Worm (Caenorhabditis elegans) whole organism, L2 larva: Measurements from ENCODE around the gene C15H11.1.

Experiments used
- C34F6.9 ChIP-seq: fragments of 150-350 bp; optimal IDR thresholded peaks from 2 replicates; lab custom pipeline; 2014; ENCODE audit warnings: missing biosample characterization, missing genetic modification characterization
- F13H6.1 ChIP-seq: sonication (generic microtip); optimal IDR thresholded peaks from 2 replicates; lab custom pipeline; 2016; ENCODE audit warnings: missing genetic modification characterization, missing compliant biosample characterization
- Y55F3AM.14 ChIP-seq: fragments of 200-800 bp; sonication (Bioruptor generic); optimal IDR thresholded peaks from 2 replicates; lab custom pipeline; 2018; ENCODE audit warnings: mild to moderate bottlenecking, missing genetic modification characterization, missing compliant biosample characterization
- alr-1 ChIP-seq: fragments of 150-350 bp; optimal IDR thresholded peaks from 2 replicates; lab custom pipeline; 2014; ENCODE audit warnings: missing biosample characterization, missing genetic modification characterization
- aly-2 ChIP-seq: fragments of 150-350 bp; optimal IDR thresholded peaks from 2 replicates; lab custom pipeline; 2014; ENCODE audit warnings: missing biosample characterization, missing genetic modification characterization
- ama-1 ChIP-seq: fragments of 150-350 bp; optimal IDR thresholded peaks from 2 replicates; lab custom pipeline; 2018; ENCODE audit warnings: inconsistent platforms
- blmp-1 ChIP-seq: sonication (generic microtip); optimal IDR thresholded peaks from 2 replicates; lab custom pipeline; 2017; ENCODE audit warnings: missing genetic modification characterization, mild to moderate bottlenecking, missing compliant biosample characterization, antibody characterized with exemption, moderate library complexity; ENCODE audit not compliant: insufficient read depth
- ceh-16 ChIP-seq: fragments of 150-350 bp; optimal IDR thresholded peaks from 2 replicates; lab custom pipeline; 2014; ENCODE audit warnings: missing biosample characterization, missing genetic modification characterization
- ceh-82 ChIP-seq: fragments of 150-350 bp; optimal IDR thresholded peaks from 2 replicates; lab custom pipeline; 2014; ENCODE audit warnings: missing biosample characterization, missing genetic modification characterization
- crh-2 ChIP-seq: sonication (generic microtip); optimal IDR thresholded peaks from 2 replicates; lab custom pipeline; 2017; ENCODE audit warnings: missing biosample characterization, missing genetic modification characterization
- dmd-4 ChIP-seq: sonication (generic microtip); optimal IDR thresholded peaks from 2 replicates; lab custom pipeline; 2017; ENCODE audit warnings: missing biosample characterization, missing genetic modification characterization
- egl-27 ChIP-seq: sonication (generic microtip); optimal IDR thresholded peaks from 3 replicates; lab custom pipeline; 2017; ENCODE audit warnings: missing biosample characterization, missing genetic modification reagents, missing genetic modification characterization
- elt-1 ChIP-seq: fragments of 150-350 bp; optimal IDR thresholded peaks from 2 replicates; lab custom pipeline; 2014; ENCODE audit warnings: missing biosample characterization, missing genetic modification characterization
- fos-1 ChIP-seq: fragments of 150-350 bp; optimal IDR thresholded peaks from 2 replicates; lab custom pipeline; 2014; ENCODE audit warnings: missing biosample characterization, missing genetic modification characterization
- gmeb-1 ChIP-seq: fragments of 150-350 bp; optimal IDR thresholded peaks from 2 replicates; lab custom pipeline; 2014; ENCODE audit warnings: missing biosample characterization, missing genetic modification characterization
- lin-11 ChIP-seq: fragments of 150-350 bp; sonication (generic microtip); optimal IDR thresholded peaks from 2 replicates; lab custom pipeline; 2014; ENCODE audit warnings: missing biosample characterization, missing genetic modification characterization, inconsistent platforms, mixed read lengths
- lin-13 ChIP-seq: fragments of 150-350 bp; optimal IDR thresholded peaks from 2 replicates; lab custom pipeline; 2014; ENCODE audit warnings: missing biosample characterization, missing genetic modification reagents, missing genetic modification characterization
- lin-39 ChIP-seq: fragments of 150-350 bp; optimal IDR thresholded peaks from 2 replicates; lab custom pipeline; 2014; ENCODE audit warnings: missing biosample characterization, missing genetic modification reagents, missing genetic modification characterization
- lsy-2 ChIP-seq, 2 experiments: fragments of 150-350 bp in 1 of 2; sonication (generic microtip) in 1 of 2; optimal IDR thresholded peaks; 2 replicates each; lab custom pipeline; 2014 to 2017; ENCODE audit warnings: missing biosample characterization in 2 of 2, missing genetic modification characterization in 2 of 2
- mab-5 ChIP-seq: fragments of 150-350 bp; optimal IDR thresholded peaks from 2 replicates; lab custom pipeline; 2014; ENCODE audit warnings: missing biosample characterization, missing genetic modification characterization
- mdl-1 ChIP-seq, 2 experiments: fragments of 150-350 bp in 1 of 2; sonication (generic microtip) in 1 of 2; optimal IDR thresholded peaks; 2 replicates each; lab custom pipeline; 2017; ENCODE audit warnings: missing biosample characterization in 2 of 2, missing genetic modification characterization in 2 of 2
- nhr-10 ChIP-seq: sonication (generic microtip); optimal IDR thresholded peaks from 2 replicates; lab custom pipeline; 2017; ENCODE audit warnings: missing biosample characterization, missing genetic modification characterization
- nhr-12 ChIP-seq: fragments of 150-350 bp; optimal IDR thresholded peaks from 2 replicates; lab custom pipeline; 2014; ENCODE audit warnings: missing biosample characterization, missing genetic modification characterization
- nhr-129 ChIP-seq: fragments of 150-350 bp; optimal IDR thresholded peaks from 2 replicates; lab custom pipeline; 2014; ENCODE audit warnings: missing biosample characterization, missing genetic modification characterization
- nhr-21 ChIP-seq: fragments of 150-350 bp; optimal IDR thresholded peaks from 2 replicates; lab custom pipeline; 2014; ENCODE audit warnings: missing biosample characterization, missing genetic modification characterization
- nhr-23 ChIP-seq: fragments of 150-350 bp; optimal IDR thresholded peaks from 2 replicates; lab custom pipeline; 2014; ENCODE audit warnings: missing biosample characterization, missing genetic modification reagents, missing genetic modification characterization
- nhr-25 ChIP-seq: fragments of 150-350 bp; sonication (generic microtip); optimal IDR thresholded peaks from 3 replicates; lab custom pipeline; 2014; ENCODE audit warnings: missing biosample characterization, missing genetic modification characterization
- nhr-6 ChIP-seq: fragments of 150-350 bp; optimal IDR thresholded peaks from 2 replicates; lab custom pipeline; 2014; ENCODE audit warnings: missing biosample characterization, missing genetic modification characterization
- nhr-77 ChIP-seq: fragments of 150-350 bp; optimal IDR thresholded peaks from 2 replicates; lab custom pipeline; 2014; ENCODE audit warnings: missing biosample characterization, missing genetic modification characterization
- peb-1 ChIP-seq: fragments of 150-350 bp; optimal IDR thresholded peaks from 2 replicates; lab custom pipeline; 2014; ENCODE audit warnings: missing biosample characterization, missing genetic modification characterization
- sem-4 ChIP-seq: fragments of 150-350 bp; optimal IDR thresholded peaks from 2 replicates; lab custom pipeline; 2014; ENCODE audit warnings: missing biosample characterization, missing genetic modification reagents, missing genetic modification characterization
- skn-1 ChIP-seq: sonication (generic microtip); optimal IDR thresholded peaks from 2 replicates; lab custom pipeline; 2017; ENCODE audit warnings: missing biosample characterization, missing genetic modification characterization
- sma-3 ChIP-seq: sonication (generic microtip); optimal IDR thresholded peaks from 2 replicates; lab custom pipeline; 2016; ENCODE audit warnings: missing genetic modification reagents, missing genetic modification characterization, missing compliant biosample characterization
- sma-9 ChIP-seq, 2 experiments: fragments of 150-350 bp in 1 of 2; sonication (generic microtip) in 1 of 2; optimal IDR thresholded peaks; 2 replicates each; lab custom pipeline; 2014 to 2016; ENCODE audit warnings: missing genetic modification characterization in 2 of 2, mild to moderate bottlenecking in 1 of 2, missing biosample characterization in 1 of 2, missing compliant biosample characterization in 1 of 2, missing genetic modification reagents in 1 of 2, moderate library complexity in 1 of 2
- unc-39 ChIP-seq: fragments of 150-350 bp; optimal IDR thresholded peaks from 2 replicates; lab custom pipeline; 2014; ENCODE audit warnings: missing biosample characterization, missing genetic modification characterization
- unc-55 ChIP-seq: fragments of 150-350 bp; sonication (generic microtip); optimal IDR thresholded peaks from 3 replicates; lab custom pipeline; 2014; ENCODE audit warnings: missing biosample characterization, missing genetic modification reagents, missing genetic modification characterization
- zag-1 ChIP-seq: fragments of 150-350 bp; optimal IDR thresholded peaks from 2 replicates; lab custom pipeline; 2014; ENCODE audit warnings: missing biosample characterization, missing genetic modification characterization
- ztf-11 ChIP-seq: sonication (generic microtip); optimal IDR thresholded peaks from 2 replicates; lab custom pipeline; 2017; ENCODE audit warnings: missing biosample characterization, missing genetic modification characterization
- ztf-4 ChIP-seq: fragments of 150-350 bp; optimal IDR thresholded peaks from 2 replicates; lab custom pipeline; 2014; ENCODE audit warnings: missing biosample characterization, missing genetic modification characterization

C15H11.1 gene

ce11 chrV:14424958-14425492 is 31.4 kb downstream of the C15H11.1 start, which contains the start of gene rrsr-1:
Gene rrsr-1 (minus strand): TSS chrV:14425008.
- TF ChIP-seq nhr-23 (tag; lab: Kevin White, UChicago), result no peak
- no peak for TF ChIP-seq unc-39 (tag; lab: Kevin White, UChicago)
- TF ChIP-seq C34F6.9 (tag; lab: Kevin White, UChicago), result peak; percentile 56
- peak; percentile 46 for TF ChIP-seq nhr-129 (tag; lab: Kevin White, UChicago)
- TF ChIP-seq nhr-10 (tag; lab: Kevin White, UChicago), result no peak
- TF ChIP-seq ceh-16 (tag; lab: Kevin White, UChicago), result no peak
- TF ChIP-seq fos-1, result no peak
- TF ChIP-seq ceh-82 (tag; lab: Kevin White, UChicago), result no peak
- TF ChIP-seq ztf-11, result no peak
- peak; percentile 38 for TF ChIP-seq lin-11 (tag; lab: Kevin White, UChicago)
- TF ChIP-seq nhr-6 (tag; lab: Kevin White, UChicago), result no peak
- TF ChIP-seq unc-55 (GFP tag; lab: Kevin White, UChicago), result peak; percentile 54
- no peak for TF ChIP-seq mab-5 (tag; lab: Kevin White, UChicago)
- TF ChIP-seq nhr-12, result no peak
- TF ChIP-seq Y55F3AM.14, result no peak
- no peak for TF ChIP-seq ama-1 (lab: Kevin White, UChicago)
- no peak for TF ChIP-seq aly-2 (tag; lab: Kevin White, UChicago)
- no peak for TF ChIP-seq gmeb-1 (tag; lab: Kevin White, UChicago)
- peak; percentile 47 for TF ChIP-seq sma-9 (GFP tag; optimal IDR thresholded peaks at IDR 0.05; lab: Kevin White, UChicago)
- TF ChIP-seq sma-9 (tag; optimal IDR thresholded peaks at IDR 0.05; lab: Kevin White, UChicago), result no peak
- TF ChIP-seq lin-13, result no peak
- TF ChIP-seq F13H6.1 (tag; lab: Kevin White, UChicago), result peak; percentile 38
- TF ChIP-seq sem-4 (tag; lab: Kevin White, UChicago), result no peak
- peak; percentile 28 for TF ChIP-seq sma-3 (GFP tag; lab: Kevin White, UChicago)
- TF ChIP-seq lsy-2 (tag; optimal IDR thresholded peaks at IDR 0.05; lab: Kevin White, UChicago), result peak in 1 of 2 experiments; percentile 33
- no peak for TF ChIP-seq zag-1 (tag; lab: Kevin White, UChicago)
- TF ChIP-seq alr-1 (tag; lab: Kevin White, UChicago), result no peak
- no peak for TF ChIP-seq crh-2 (tag; lab: Kevin White, UChicago)
- TF ChIP-seq nhr-77 (tag; lab: Kevin White, UChicago), result no peak
- no peak for TF ChIP-seq dmd-4 (tag; lab: Kevin White, UChicago)
- TF ChIP-seq elt-1 (tag; lab: Kevin White, UChicago), result no peak
- peak; percentile 62 for TF ChIP-seq skn-1 (tag; lab: Kevin White, UChicago)
- no peak for TF ChIP-seq ztf-4 (tag; lab: Kevin White, UChicago)
- no peak for TF ChIP-seq blmp-1 (tag; lab: Kevin White, UChicago)
- no peak for TF ChIP-seq lin-39
- TF ChIP-seq nhr-21 (tag; lab: Kevin White, UChicago), result no peak
- TF ChIP-seq peb-1 (tag; lab: Kevin White, UChicago), result no peak

- TF ChIP-seq nhr-21 (tag; lab: Kevin White, UChicago) (no peak), unc-39 (tag; lab: Kevin White, UChicago) (no peak), elt-1 (tag; lab: Kevin White, UChicago) (no peak), egl-27 (tag; lab: Kevin White, UChicago) (no peak), Y55F3AM.14 (no peak), ceh-16 (tag; lab: Kevin White, UChicago) (no peak), alr-1 (tag; lab: Kevin White, UChicago) (no peak)
These were observed 32.4 kb downstream of the C15H11.1 start for ce11 chrV:14426013-14426412.

- TF ChIP-seq fos-1, result no peak
- no peak for TF ChIP-seq mdl-1 (tag; optimal IDR thresholded peaks at IDR 0.05; lab: Kevin White, UChicago)
- no peak for TF ChIP-seq lin-11 (tag; lab: Kevin White, UChicago)
- no peak for TF ChIP-seq mab-5 (tag; lab: Kevin White, UChicago)
- no peak for TF ChIP-seq sem-4 (tag; lab: Kevin White, UChicago)
- TF ChIP-seq nhr-12, result no peak
- TF ChIP-seq crh-2 (tag; lab: Kevin White, UChicago), result no peak
- TF ChIP-seq aly-2 (tag; lab: Kevin White, UChicago), result no peak
- no peak for TF ChIP-seq unc-39 (tag; lab: Kevin White, UChicago)
- TF ChIP-seq nhr-25 (tag; lab: Kevin White, UChicago), result no peak
- no peak for TF ChIP-seq lsy-2 (tag; optimal IDR thresholded peaks at IDR 0.05; lab: Kevin White, UChicago)
These were observed 33.6 kb downstream of the C15H11.1 start for ce11 chrV:14427069-14427825.
